Worm (Caenorhabditis elegans): ENCODE data around the gene F59A1.16.

DNA sequence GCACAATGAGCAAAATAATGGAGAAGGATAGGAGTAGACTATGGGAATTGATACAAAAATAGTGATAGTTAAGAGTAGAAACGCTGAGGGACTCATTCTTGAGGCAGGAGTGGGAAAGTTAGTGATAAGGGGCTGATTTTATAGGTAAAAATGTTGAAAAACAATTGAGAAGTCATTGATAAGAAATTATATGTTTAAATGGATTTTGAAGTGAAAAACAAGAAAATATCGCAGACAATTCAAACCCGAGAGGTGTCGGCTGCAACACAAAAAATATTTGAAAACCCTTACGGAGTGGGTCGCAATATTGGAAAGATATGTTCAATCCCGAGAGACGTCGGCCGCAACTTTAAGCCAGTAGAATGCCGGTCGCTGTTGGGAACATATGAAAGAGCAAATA lies 12.0 kb upstream of the F59A1.16 start, which contains the start of gene spp-29:
- TF ChIP-seq pha-4 (tag; optimal IDR thresholded peaks at IDR 0.05): no peak
- TF ChIP-seq lin-13 (tag; optimal IDR thresholded peaks at IDR 0.05): no peak
- no peak for TF ChIP-seq nhr-237 (tag; optimal IDR thresholded peaks at IDR 0.05)
